Fruit fly (Drosophila melanogaster): Measurements from ENCODE around the gene Qtzl.
"Not testable (repeated sequence)": the region's sequence is repeated elsewhere in the genome, so short reads cannot be mapped to it uniquely, and the experiment has no call there.

Gene Qtzl

dm6 chr2L:11995332-11995790 is at the start of gene Qtzl, which contains the start of gene CG18789:
Gene Qtzl (plus strand): TSS chr2L:11995740.
Gene CG18789 (minus strand): TSS chr2L:11995432.
- not testable (repeated sequence) for TF ChIP-seq CG6163 (GFP tag; IDR thresholded peaks at IDR 0.05); CG10669 (GFP tag; optimal IDR thresholded peaks at IDR 0.05); Eip78C (GFP tag)

- TF ChIP-seq CG9139 (GFP tag; optimal IDR thresholded peaks at IDR 0.05) (no peak), esn (GFP tag; optimal IDR thresholded peaks at IDR 0.05) (no peak), Smox (GFP tag; optimal IDR thresholded peaks at IDR 0.05) (no peak), spab (GFP tag; optimal IDR thresholded peaks at IDR 0.05) (no peak), CG3919 (GFP tag; optimal IDR thresholded peaks at IDR 0.05) (no peak), Sox102F (GFP tag; optimal IDR thresholded peaks at IDR 0.05) (no peak), Eip75B (GFP tag; optimal IDR thresholded peaks at IDR 0.05) (no peak), CG6808 (GFP tag; optimal IDR thresholded peaks at IDR 0.05) (no peak), salr (GFP tag; optimal IDR thresholded peaks at IDR 0.05) (no peak), CG10669 (GFP tag; optimal IDR thresholded peaks at IDR 0.05) (no peak), CG8319 (GFP tag; optimal IDR thresholded peaks at IDR 0.05) (no peak), CG6276 (GFP tag; optimal IDR thresholded peaks at IDR 0.05) (no peak), Hr38 (GFP tag; optimal IDR thresholded peaks at IDR 0.05) (no peak), CG6792 (GFP tag; optimal IDR thresholded peaks at IDR 0.05) (no peak), Hr4 (GFP tag; optimal IDR thresholded peaks at IDR 0.05) (no peak), OdsH (GFP tag; optimal IDR thresholded peaks at IDR 0.05) (no peak), CG10631 (GFP tag; optimal IDR thresholded peaks at IDR 0.05) (no peak), vri (GFP tag; optimal IDR thresholded peaks at IDR 0.05) (no peak), ss (GFP tag; optimal IDR thresholded peaks at IDR 0.05) (no peak)
Observed at dm6 chr2L:11947641-11948040, 47.9 kb upstream of the Qtzl start, which contains the start of gene CG16964. Gene CG16964 (plus strand): TSS chr2L:11947941.

dm6 chr2L:11948479-11948878 is 47.1 kb upstream of the Qtzl start:
- TF ChIP-seq Eip75B (GFP tag; optimal IDR thresholded peaks at IDR 0.05) (no peak), svp (GFP tag) (no peak), Gug (GFP tag; IDR thresholded peaks at IDR 0.05) (no peak), CG4318 (GFP tag; optimal IDR thresholded peaks at IDR 0.05) (no peak), CG10669 (GFP tag; optimal IDR thresholded peaks at IDR 0.05) (no peak), topi (GFP tag; optimal IDR thresholded peaks at IDR 0.05) (no peak), CG8319 (GFP tag; optimal IDR thresholded peaks at IDR 0.05) (no peak), Sox15 (GFP tag; optimal IDR thresholded peaks at IDR 0.05) (no peak), CG1621 (tag; optimal IDR thresholded peaks at IDR 0.05) (no peak), Eip93F (GFP tag; optimal IDR thresholded peaks at IDR 0.05) (no peak), Sox14 (GFP tag; optimal IDR thresholded peaks at IDR 0.05) (no peak), CG6276 (GFP tag; optimal IDR thresholded peaks at IDR 0.05) (no peak), acj6 (GFP tag; optimal IDR thresholded peaks at IDR 0.05) (no peak), cyc (GFP tag; optimal IDR thresholded peaks at IDR 0.05) (no peak), Lpt (GFP tag; optimal IDR thresholded peaks at IDR 0.05) (no peak), fd85E (GFP tag; optimal IDR thresholded peaks at IDR 0.05) (no peak), dac (GFP tag; optimal IDR thresholded peaks at IDR 0.05) (no peak), CG6808 (GFP tag; optimal IDR thresholded peaks at IDR 0.05) (no peak), CG16779 (tag; optimal IDR thresholded peaks at IDR 0.05) (no peak)

- TF ChIP-seq CG7368 (GFP tag; optimal IDR thresholded peaks at IDR 0.05) (peak; percentile 16), net (GFP tag; optimal IDR thresholded peaks at IDR 0.05) (peak; percentile 81), esn (GFP tag; optimal IDR thresholded peaks at IDR 0.05) (no peak), CG6163 (GFP tag; IDR thresholded peaks at IDR 0.05) (peak; percentile 95), Eip75B (GFP tag; optimal IDR thresholded peaks at IDR 0.05) (peak; percentile 59), CG8632 (GFP tag; optimal IDR thresholded peaks at IDR 0.05) (peak; percentile 33), Eip78C (GFP tag) (peak; percentile 79), Sox15 (GFP tag; optimal IDR thresholded peaks at IDR 0.05) (peak; percentile 3), OdsH (GFP tag; optimal IDR thresholded peaks at IDR 0.05) (peak; percentile 86), svp (GFP tag) (no peak), Smox (GFP tag; optimal IDR thresholded peaks at IDR 0.05) (peak; percentile 21), CG11902 (GFP tag; optimal IDR thresholded peaks at IDR 0.05) (no peak), Blimp-1 (GFP tag; optimal IDR thresholded peaks at IDR 0.05) (no peak), Met (GFP tag; optimal IDR thresholded peaks at IDR 0.05) (peak; percentile 53), Lpt (GFP tag; optimal IDR thresholded peaks at IDR 0.05) (peak; percentile 84), CG6276 (GFP tag; optimal IDR thresholded peaks at IDR 0.05) (peak; percentile 80), cyc (GFP tag; optimal IDR thresholded peaks at IDR 0.05) (peak; percentile 26), Eip93F (GFP tag; optimal IDR thresholded peaks at IDR 0.05) (no peak), pdm3 (GFP tag; optimal IDR thresholded peaks at IDR 0.05) (peak; percentile 82), Sox102F (GFP tag; optimal IDR thresholded peaks at IDR 0.05) (no peak), CG34406 (GFP tag; optimal IDR thresholded peaks at IDR 0.05) (peak; percentile 50), fd59A (GFP tag; optimal IDR thresholded peaks at IDR 0.05) (peak; percentile 65), Ets21C (GFP tag; optimal IDR thresholded peaks at IDR 0.05) (no peak), topi (GFP tag; optimal IDR thresholded peaks at IDR 0.05) (peak; percentile 25), CG9139 (GFP tag; optimal IDR thresholded peaks at IDR 0.05) (peak; percentile 9)
Observed at dm6 chr2L:11949917-11950316, 45.6 kb upstream of the Qtzl start.
